Worm (Caenorhabditis elegans): ENCODE data around the gene Y50D4A.4.

- no peak for TF ChIP-seq nhr-90 (tag; optimal IDR thresholded peaks at IDR 0.05)
- TF ChIP-seq nhr-179 (tag; optimal IDR thresholded peaks at IDR 0.05) = no peak
- no peak for TF ChIP-seq sea-2 (GFP tag; IDR thresholded peaks at IDR 0.05)
- TF ChIP-seq F49E8.2 (tag; optimal IDR thresholded peaks at IDR 0.05; ENCODE audit: insufficient read depth) = no peak
- no peak for TF ChIP-seq unc-62 (GFP tag; optimal IDR thresholded peaks at IDR 0.05)
- TF ChIP-seq atf-7 (tag; optimal IDR thresholded peaks at IDR 0.05) = no peak
- TF ChIP-seq D2030.7 (GFP tag; IDR thresholded peaks at IDR 0.05) = no peak
- TF ChIP-seq ama-1 (optimal IDR thresholded peaks at IDR 0.05) = no peak
- no peak for TF ChIP-seq ama-1 (GFP tag; optimal IDR thresholded peaks at IDR 0.05)
- no peak for TF ChIP-seq nfya-2 (GFP tag; IDR thresholded peaks at IDR 0.05)
- TF ChIP-seq attf-3 (GFP tag; conservative IDR thresholded peaks at IDR 0.05) = no peak
- TF ChIP-seq B0019.2 (GFP tag; conservative IDR thresholded peaks at IDR 0.05) = no peak
- TF ChIP-seq cebp-2 (GFP tag; IDR thresholded peaks at IDR 0.05) = no peak
Observed at ce11 chrV:1156431-1156830, 39.5 kb downstream of the Y50D4A.4 start.

Measured in whole organism, young adult.